Fruit fly (Drosophila melanogaster) whole organism, embryonic: ENCODE data around the gene CG34435.

Experiments used
- CG10321 ChIP-seq: fragments of 200-800 bp; sonication (Bioruptor generic); IDR thresholded peaks from 2 replicates; pipeline ENCODE4 v1.3.6; 2022; ENCODE audit warnings: missing biosample characterization, missing genetic modification characterization
- CG10462 ChIP-seq: fragments of 200-800 bp; sonication (Bioruptor generic); optimal IDR thresholded peaks from 2 replicates; lab custom pipeline; 2016; ENCODE audit warnings: missing biosample characterization, missing genetic modification characterization
- CG10979 ChIP-seq: fragments of 200-800 bp; sonication (Bioruptor generic); optimal IDR thresholded peaks from 2 replicates; lab custom pipeline; 2018; ENCODE audit warnings: missing biosample characterization, mild to moderate bottlenecking, missing genetic modification characterization, moderate library complexity
- CG12299 ChIP-seq: fragments of 200-800 bp; sonication (Bioruptor generic); optimal IDR thresholded peaks from 2 replicates; lab custom pipeline; 2018; ENCODE audit warnings: missing biosample characterization, mild to moderate bottlenecking, missing genetic modification characterization
- CG15073 ChIP-seq: fragments of 200-800 bp; sonication (Bioruptor generic); optimal IDR thresholded peaks from 2 replicates; lab custom pipeline; 2016; ENCODE audit warnings: missing biosample characterization, missing genetic modification characterization
- CG1529 ChIP-seq: fragments of 200-800 bp; sonication (Bioruptor generic); optimal IDR thresholded peaks from 3 replicates; lab custom pipeline; 2018; ENCODE audit warnings: missing biosample characterization, missing genetic modification characterization
- CG16815 ChIP-seq: fragments of 200-800 bp; sonication (Bioruptor generic); optimal IDR thresholded peaks from 3 replicates; lab custom pipeline; 2017; ENCODE audit warnings: missing biosample characterization, mild to moderate bottlenecking, missing genetic modification characterization
- CG17385 ChIP-seq: fragments of 200-800 bp; sonication (Bioruptor generic); optimal IDR thresholded peaks from 3 replicates; lab custom pipeline; 2018; ENCODE audit warnings: missing biosample characterization, mild to moderate bottlenecking, missing genetic modification characterization
- CG17568 ChIP-seq: fragments of 200-800 bp; sonication (Bioruptor generic); optimal IDR thresholded peaks from 2 replicates; lab custom pipeline; 2018; ENCODE audit warnings: missing biosample characterization, mild to moderate bottlenecking, missing genetic modification characterization, moderate library complexity
- CG2875 ChIP-seq: fragments of 200-800 bp; sonication (Bioruptor generic); optimal IDR thresholded peaks from 2 replicates; lab custom pipeline; 2017; ENCODE audit warnings: missing biosample characterization, mild to moderate bottlenecking, missing genetic modification characterization, missing genetic modification reagents
- CG30020 ChIP-seq: fragments of 200-800 bp; optimal IDR thresholded peaks from 2 replicates; lab custom pipeline; 2019; ENCODE audit warnings: missing biosample characterization, mild to moderate bottlenecking, missing genetic modification characterization, moderate library complexity
- CG31224 ChIP-seq: fragments of 200-800 bp; sonication (Bioruptor generic); IDR thresholded peaks from 2 replicates; pipeline ENCODE4 v1.3.6; 2022; ENCODE audit warnings: missing biosample characterization, missing genetic modification characterization
- CG32767 ChIP-seq: fragments of 200-800 bp; sonication (Bioruptor generic); IDR thresholded peaks from 2 replicates; pipeline ENCODE4 v1.3.6; 2022; ENCODE audit warnings: missing biosample characterization, missing genetic modification characterization
- CG3838 ChIP-seq: fragments of 200-800 bp; sonication (Bioruptor generic); optimal IDR thresholded peaks from 3 replicates; lab custom pipeline; 2016; ENCODE audit warnings: missing biosample characterization, missing genetic modification characterization
- CG4282 ChIP-seq: fragments of 200-800 bp; sonication (Bioruptor generic); optimal IDR thresholded peaks from 2 replicates; lab custom pipeline; 2016; ENCODE audit warnings: missing biosample characterization, missing genetic modification characterization
- CG4820 ChIP-seq: fragments of 200-800 bp; sonication (Bioruptor generic); optimal IDR thresholded peaks from 3 replicates; lab custom pipeline; 2016; ENCODE audit warnings: missing biosample characterization, missing genetic modification characterization
- CG6254 ChIP-seq: fragments of 200-800 bp; sonication (Bioruptor generic); optimal IDR thresholded peaks from 3 replicates; lab custom pipeline; 2017; ENCODE audit warnings: mild to moderate bottlenecking, missing biosample characterization, missing genetic modification reagents, missing genetic modification characterization
- CG6689 ChIP-seq: fragments of 200-800 bp; sonication (Bioruptor generic); IDR thresholded peaks from 2 replicates; pipeline ENCODE4 v1.3.6; 2022; ENCODE audit warnings: missing biosample characterization, missing genetic modification characterization
- CG7839 ChIP-seq: fragments of 200-800 bp; sonication (Bioruptor generic); optimal IDR thresholded peaks from 3 replicates; lab custom pipeline; 2018; ENCODE audit warnings: missing biosample characterization, mild to moderate bottlenecking, missing genetic modification characterization, moderate library complexity
- CG8290 ChIP-seq, 3 experiments: fragments of 200-800 bp; sonication (Bioruptor generic); optimal IDR thresholded peaks; 2 replicates each; lab custom pipeline; 2016 to 2019; ENCODE audit warnings: missing biosample characterization in 3 of 3, missing genetic modification characterization in 3 of 3, mild to moderate bottlenecking in 2 of 3, moderate library complexity in 1 of 3
- CG8388 ChIP-seq: fragments of 200-800 bp; sonication (Bioruptor generic); optimal IDR thresholded peaks from 2 replicates; lab custom pipeline; 2019; ENCODE audit warnings: missing biosample characterization, mild to moderate bottlenecking, missing genetic modification characterization, moderate library complexity
- CG9609 ChIP-seq: fragments of 200-800 bp; sonication (Bioruptor generic); optimal IDR thresholded peaks from 3 replicates; lab custom pipeline; 2016; ENCODE audit warnings: missing biosample characterization, missing genetic modification characterization
- Ets65A ChIP-seq: fragments of 200-800 bp; sonication (Bioruptor generic); peaks from one replicate; lab custom pipeline; 2016; ENCODE audit warnings: missing biosample characterization, missing genetic modification characterization
- HLH54F ChIP-seq: fragments of 200-800 bp; sonication (Bioruptor generic); optimal IDR thresholded peaks from 3 replicates; lab custom pipeline; 2016; ENCODE audit warnings: missing biosample characterization, missing genetic modification characterization
- Hand ChIP-seq: fragments of 200-800 bp; sonication (Bioruptor generic); optimal IDR thresholded peaks from 2 replicates; lab custom pipeline; 2017; ENCODE audit warnings: mild to moderate bottlenecking, missing biosample characterization, missing genetic modification reagents, missing genetic modification characterization
- MTF-1 ChIP-seq: fragments of 200-800 bp; sonication (Bioruptor generic); optimal IDR thresholded peaks from 2 replicates; lab custom pipeline; 2018; ENCODE audit warnings: missing biosample characterization, mild to moderate bottlenecking, missing genetic modification characterization, borderline replicate concordance
- Nf-YB ChIP-seq: fragments of 200-800 bp; sonication (Bioruptor generic); optimal IDR thresholded peaks from 3 replicates; lab custom pipeline; 2019; ENCODE audit warnings: missing biosample characterization, mild to moderate bottlenecking, missing genetic modification characterization, moderate library complexity
- Nf-YC ChIP-seq: fragments of 200-800 bp; optimal IDR thresholded peaks from 3 replicates; lab custom pipeline; 2019; ENCODE audit warnings: missing biosample characterization, mild to moderate bottlenecking, missing genetic modification characterization, moderate library complexity
- Side ChIP-seq: fragments of 200-800 bp; sonication (Bioruptor generic); optimal IDR thresholded peaks from 2 replicates; lab custom pipeline; 2016; ENCODE audit warnings: missing biosample characterization, missing genetic modification characterization
- ab ChIP-seq: fragments of 200-800 bp; sonication (Bioruptor generic); optimal IDR thresholded peaks from 2 replicates; lab custom pipeline; 2016; ENCODE audit warnings: missing biosample characterization, missing genetic modification characterization
- cad ChIP-seq: fragments of >200 bp; optimal IDR thresholded peaks from 2 replicates; lab custom pipeline; 2017; ENCODE audit warnings: missing biosample characterization, missing genetic modification characterization
- cas ChIP-seq: fragments of 200-800 bp; sonication (Bioruptor generic); IDR thresholded peaks from 2 replicates; pipeline ENCODE4 v1.3.6; 2022; ENCODE audit warnings: missing biosample characterization, missing genetic modification characterization
- chm ChIP-seq: fragments of 200-800 bp; sonication (Bioruptor generic); IDR thresholded peaks from 2 replicates; pipeline ENCODE4 v1.3.6; 2022; ENCODE audit warnings: missing biosample characterization, missing genetic modification characterization
- crc ChIP-seq: fragments of 200-800 bp; sonication (Bioruptor generic); optimal IDR thresholded peaks from 2 replicates; lab custom pipeline; 2016; ENCODE audit warnings: missing biosample characterization, missing genetic modification characterization
- croc ChIP-seq: fragments of 200-800 bp; sonication (Bioruptor generic); conservative IDR thresholded peaks from 3 replicates; pipeline ENCODE4 v1.3.6; 2022; ENCODE audit warnings: missing biosample characterization, missing genetic modification characterization
- eyg ChIP-seq: fragments of 200-800 bp; sonication (Bioruptor generic); optimal IDR thresholded peaks from 3 replicates; lab custom pipeline; 2016; ENCODE audit warnings: missing biosample characterization, missing genetic modification characterization
- hbn ChIP-seq: fragments of 200-800 bp; sonication (Bioruptor generic); IDR thresholded peaks from 2 replicates; pipeline ENCODE4 v1.3.6; 2022; ENCODE audit warnings: missing biosample characterization, missing genetic modification characterization; ENCODE audit not compliant: partially characterized antibody
- jigr1 ChIP-seq: fragments of 200-800 bp; sonication (Bioruptor generic); IDR thresholded peaks from 3 replicates; pipeline ENCODE4 v1.3.6; 2022; ENCODE audit warnings: missing biosample characterization, missing genetic modification characterization
- jing ChIP-seq: fragments of 200-800 bp; sonication (Bioruptor generic); optimal IDR thresholded peaks from 2 replicates; lab custom pipeline; 2018; ENCODE audit warnings: missing biosample characterization, mild to moderate bottlenecking, missing genetic modification characterization
- lab ChIP-seq: fragments of 200-800 bp; sonication (Bioruptor generic); optimal IDR thresholded peaks from 3 replicates; lab custom pipeline; 2017; ENCODE audit warnings: missing biosample characterization, missing genetic modification characterization, mild to moderate bottlenecking, moderate library complexity, missing genetic modification reagents
- lola ChIP-seq, 3 experiments: fragments of >200 bp in 2 of 3; fragments of 200-800 bp in 1 of 3; sonication (Bioruptor generic) in 1 of 3; optimal IDR thresholded peaks; 2 replicates each; lab custom pipeline; 2017 to 2019; ENCODE audit warnings: missing biosample characterization in 3 of 3, missing genetic modification characterization in 3 of 3, mild to moderate bottlenecking in 1 of 3, moderate library complexity in 1 of 3
- nau ChIP-seq: fragments of 200-800 bp; sonication (Bioruptor generic); optimal IDR thresholded peaks from 3 replicates; lab custom pipeline; 2017; ENCODE audit warnings: missing biosample characterization, mild to moderate bottlenecking, missing genetic modification characterization, missing genetic modification reagents
- peb ChIP-seq: fragments of 200-800 bp; sonication (Bioruptor generic); IDR thresholded peaks from 2 replicates; pipeline ENCODE4 v1.3.6; 2022; ENCODE audit warnings: missing biosample characterization, missing genetic modification characterization
- pfk ChIP-seq: fragments of 200-800 bp; sonication (Bioruptor generic); optimal IDR thresholded peaks from 2 replicates; lab custom pipeline; 2018; ENCODE audit warnings: missing biosample characterization, mild to moderate bottlenecking, missing genetic modification characterization, moderate library complexity
- phol ChIP-seq: fragments of 200-800 bp; sonication (Bioruptor generic); optimal IDR thresholded peaks from 3 replicates; lab custom pipeline; 2018; ENCODE audit warnings: missing biosample characterization, mild to moderate bottlenecking, missing genetic modification characterization, moderate library complexity
- pzg ChIP-seq: fragments of 200-800 bp; sonication (Bioruptor generic); optimal IDR thresholded peaks from 3 replicates; lab custom pipeline; 2018; ENCODE audit warnings: missing biosample characterization, mild to moderate bottlenecking, missing genetic modification characterization, moderate library complexity
- ro ChIP-seq: fragments of 200-800 bp; sonication (Bioruptor generic); IDR thresholded peaks from 2 replicates; pipeline ENCODE4 v1.3.6; 2022; ENCODE audit warnings: missing biosample characterization, missing genetic modification characterization
- schlank ChIP-seq: fragments of 200-800 bp; sonication (Bioruptor generic); optimal IDR thresholded peaks from 2 replicates; lab custom pipeline; 2018; ENCODE audit warnings: missing biosample characterization, mild to moderate bottlenecking, missing genetic modification characterization
- tin ChIP-seq: fragments of 200-800 bp; sonication (Bioruptor generic); optimal IDR thresholded peaks from 3 replicates; lab custom pipeline; 2016; ENCODE audit warnings: missing biosample characterization, missing genetic modification characterization
- tup ChIP-seq: fragments of 200-800 bp; sonication (Bioruptor generic); optimal IDR thresholded peaks from 2 replicates; lab custom pipeline; 2016; ENCODE audit warnings: missing biosample characterization, mild to moderate bottlenecking, missing genetic modification characterization, moderate library complexity

Gene CG34435

dm6 chrX:5639083-5639482 lies 24.8 kb upstream of the CG34435 start (continued):
- TF ChIP-seq CG12299: no peak
- TF ChIP-seq croc (GFP tag; lab: Robert Waterston, UW): peak; percentile 45; the same call in 2 of the 3 replicates
- TF ChIP-seq HLH54F (GFP tag; lab: Kevin White, UChicago): no peak
- no peak for TF ChIP-seq ab (GFP tag; lab: Kevin White, UChicago)
- TF ChIP-seq schlank: no peak
- peak; percentile 55 for TF ChIP-seq CG7839 (tag; lab: Kevin White, UChicago)
- TF ChIP-seq CG15073: no peak
- no peak for TF ChIP-seq peb (GFP tag; lab: Robert Waterston, UW)
- TF ChIP-seq CG3838 (GFP tag; lab: Kevin White, UChicago): no peak
- no peak for TF ChIP-seq jigr1
- peak; percentile 60 for TF ChIP-seq CG8388 (GFP tag; lab: Kevin White, UChicago)
- TF ChIP-seq Nf-YB (GFP tag; lab: Kevin White, UChicago): no peak
- TF ChIP-seq CG30020 (tag; lab: Kevin White, UChicago): no peak
- peak; percentile 15 for TF ChIP-seq CG16815 (GFP tag; lab: Kevin White, UChicago)
- TF ChIP-seq tin (GFP tag; lab: Kevin White, UChicago): peak; percentile 50
- peak; percentile 45 for TF ChIP-seq CG1529
- TF ChIP-seq nau (GFP tag; lab: Kevin White, UChicago): no peak
- TF ChIP-seq CG17385 (GFP tag; lab: Kevin White, UChicago): peak; percentile 4
- TF ChIP-seq CG8290 (GFP tag; optimal IDR thresholded peaks at IDR 0.05; lab: Kevin White, UChicago): no peak
- TF ChIP-seq CG8290 (tag; optimal IDR thresholded peaks at IDR 0.05; lab: Kevin White, UChicago): no peak
- TF ChIP-seq chm: no peak
- TF ChIP-seq eyg (GFP tag; lab: Kevin White, UChicago): no peak
- TF ChIP-seq CG9609 (GFP tag; lab: Kevin White, UChicago): peak; percentile 10
- peak; percentile 52 for TF ChIP-seq lab (GFP tag; lab: Kevin White, UChicago)
- peak; percentile 38 for TF ChIP-seq CG2875 (GFP tag; lab: Kevin White, UChicago)
- no peak for TF ChIP-seq Hand (GFP tag; lab: Kevin White, UChicago)
- no peak for TF ChIP-seq pfk (GFP tag; lab: Kevin White, UChicago)
- TF ChIP-seq CG6254 (GFP tag; lab: Kevin White, UChicago): no peak
- no peak for TF ChIP-seq tup (GFP tag; lab: Kevin White, UChicago)
- peak; percentile 4 for TF ChIP-seq jing (GFP tag; lab: Kevin White, UChicago)
- no peak for TF ChIP-seq cas
- peak; percentile 13 for TF ChIP-seq crc (GFP tag; lab: Kevin White, UChicago)
- TF ChIP-seq hbn (GFP tag; lab: Robert Waterston, UW): no peak
- TF ChIP-seq CG4282 (GFP tag; lab: Kevin White, UChicago): no peak
- peak; percentile 62 for TF ChIP-seq CG32767 (GFP tag; lab: Robert Waterston, UW)
- no peak for TF ChIP-seq ro (GFP tag; lab: Robert Waterston, UW)
- TF ChIP-seq Ets65A: peak; percentile 84
- peak; percentile 10 for TF ChIP-seq CG17568
- peak; percentile 62 for TF ChIP-seq phol
- 0 out of 2 replicates have a peak, but pooled peaks have one; percentile 18 for TF ChIP-seq CG10321 (GFP tag; lab: Robert Waterston, UW)
- peak; percentile 73 for TF ChIP-seq CG10979 (tag; lab: Kevin White, UChicago)
- TF ChIP-seq CG10462 (GFP tag; lab: Kevin White, UChicago): no peak
- no peak for TF ChIP-seq MTF-1 (GFP tag; lab: Kevin White, UChicago)
- peak in 1 of 3 experiments; percentile 60 for TF ChIP-seq lola (GFP tag; optimal IDR thresholded peaks at IDR 0.05; lab: Kevin White, UChicago)
- peak; percentile 29 for TF ChIP-seq Side (GFP tag; lab: Kevin White, UChicago)
- TF ChIP-seq cad (GFP tag; lab: Kevin White, UChicago): no peak
- TF ChIP-seq pzg (GFP tag; lab: Kevin White, UChicago): no peak
- TF ChIP-seq CG31224 (GFP tag; lab: Robert Waterston, UW): no peak
- TF ChIP-seq CG4820 (GFP tag; lab: Kevin White, UChicago): peak; percentile 45
- no peak for TF ChIP-seq Nf-YC (tag; lab: Kevin White, UChicago)
- TF ChIP-seq CG6689 (GFP tag; lab: Robert Waterston, UW): peak; percentile 53
